Worm (Caenorhabditis elegans): ENCODE measurements around the gene ZK262.20.

ce11 chrV:18412887-18413286 is 22.0 kb downstream of the ZK262.20 start, which contains the start of gene ZK262.2:
- no peak for TF ChIP-seq pes-1 (GFP tag; IDR thresholded peaks at IDR 0.05)
- TF ChIP-seq hnd-1 (tag; optimal IDR thresholded peaks at IDR 0.05): no peak
- TF ChIP-seq tbx-11 (GFP tag; IDR thresholded peaks at IDR 0.05): no peak
- TF ChIP-seq ama-1 (optimal IDR thresholded peaks at IDR 0.05): no peak
- TF ChIP-seq ets-7 (tag; optimal IDR thresholded peaks at IDR 0.05): no peak
- TF ChIP-seq scrt-1 (GFP tag; IDR thresholded peaks at IDR 0.05): no peak
- TF ChIP-seq hmbx-1 (tag; optimal IDR thresholded peaks at IDR 0.05): no peak
- TF ChIP-seq tbx-37 (GFP tag; conservative IDR thresholded peaks at IDR 0.05): no peak
- no peak for TF ChIP-seq ceh-13 (GFP tag; optimal IDR thresholded peaks at IDR 0.05)

All from whole organism, early embryonic.